Fruit fly (Drosophila melanogaster) whole organism, embryonic: ENCODE data around the gene CG32642.

Experiments
- Abd-B ChIP-seq: fragments of 200-800 bp; sonication (Bioruptor generic); optimal IDR thresholded peaks from 2 replicates; lab custom pipeline; 2018; ENCODE audit warnings: missing biosample characterization, mild to moderate bottlenecking, missing genetic modification characterization, moderate library complexity
- Atf6 ChIP-seq: fragments of 200-800 bp; sonication (Bioruptor generic); IDR thresholded peaks from 2 replicates; pipeline ENCODE4 v1.3.6; 2022; ENCODE audit warnings: missing biosample characterization, missing genetic modification characterization
- Bgb ChIP-seq: fragments of 200-800 bp; sonication (Bioruptor generic); IDR thresholded peaks from 2 replicates; pipeline ENCODE4 v1.3.6; 2022; ENCODE audit warnings: missing biosample characterization, missing genetic modification characterization; ENCODE audit not compliant: partially characterized antibody
- CG10543 ChIP-seq: fragments of 200-800 bp; sonication (Bioruptor generic); optimal IDR thresholded peaks from 3 replicates; lab custom pipeline; 2017; ENCODE audit warnings: missing biosample characterization, mild to moderate bottlenecking, missing genetic modification characterization, moderate library complexity
- CG11093 ChIP-seq: fragments of 200-800 bp; sonication (Bioruptor generic); IDR thresholded peaks from 3 replicates; pipeline ENCODE4 v1.3.6; 2022; ENCODE audit warnings: missing biosample characterization, missing genetic modification characterization
- CG11247 ChIP-seq: fragments of 200-800 bp; sonication (Bioruptor generic); IDR thresholded peaks from 2 replicates; pipeline ENCODE4 v1.3.6; 2022; ENCODE audit warnings: missing biosample characterization, missing genetic modification characterization
- CG12219 ChIP-seq: fragments of 200-800 bp; sonication (Bioruptor generic); optimal IDR thresholded peaks from 3 replicates; lab custom pipeline; 2018; ENCODE audit warnings: missing biosample characterization, mild to moderate bottlenecking, missing genetic modification characterization
- CG1233 ChIP-seq: fragments of 200-800 bp; sonication (Bioruptor generic); optimal IDR thresholded peaks from 4 replicates; lab custom pipeline; 2018; ENCODE audit warnings: missing biosample characterization, mild to moderate bottlenecking, missing genetic modification characterization
- CG12391 ChIP-seq: fragments of 200-800 bp; sonication (Bioruptor generic); optimal IDR thresholded peaks from 3 replicates; lab custom pipeline; 2018; ENCODE audit warnings: missing biosample characterization, mild to moderate bottlenecking, missing genetic modification characterization, moderate library complexity
- CG18011 ChIP-seq: fragments of 200-800 bp; sonication (Bioruptor generic); optimal IDR thresholded peaks from 2 replicates; lab custom pipeline; 2017; ENCODE audit warnings: missing biosample characterization, missing genetic modification characterization, mild to moderate bottlenecking, moderate library complexity, missing genotype
- CG2129 ChIP-seq: fragments of 200-800 bp; sonication (Bioruptor generic); IDR thresholded peaks from 2 replicates; pipeline ENCODE4 v1.3.6; 2022; ENCODE audit warnings: missing biosample characterization, missing genetic modification characterization; ENCODE audit not compliant: partially characterized antibody
- CG30431 ChIP-seq: fragments of 200-800 bp; sonication (Bioruptor generic); optimal IDR thresholded peaks from 2 replicates; lab custom pipeline; 2017; ENCODE audit warnings: missing biosample characterization, missing genetic modification characterization
- CG31388 ChIP-seq: fragments of 200-800 bp; sonication (Bioruptor generic); optimal IDR thresholded peaks from 2 replicates; lab custom pipeline; 2016; ENCODE audit warnings: missing biosample characterization, missing genetic modification characterization
- CG3847 ChIP-seq: fragments of 200-800 bp; sonication (Bioruptor generic); IDR thresholded peaks from 2 replicates; pipeline ENCODE4 v1.3.6; 2022; ENCODE audit warnings: missing biosample characterization, missing genetic modification characterization
- CG4404 ChIP-seq: fragments of 200-800 bp; sonication (Bioruptor generic); IDR thresholded peaks from 2 replicates; pipeline ENCODE4 v1.3.6; 2022; ENCODE audit warnings: missing biosample characterization, missing genetic modification characterization
- CG4707 ChIP-seq: fragments of 200-800 bp; sonication (Bioruptor generic); optimal IDR thresholded peaks from 2 replicates; lab custom pipeline; 2018; ENCODE audit warnings: missing biosample characterization, mild to moderate bottlenecking, missing genetic modification characterization, moderate library complexity
- CG6683 ChIP-seq: fragments of 200-800 bp; sonication (Bioruptor generic); optimal IDR thresholded peaks from 2 replicates; lab custom pipeline; 2017; ENCODE audit warnings: missing biosample characterization, mild to moderate bottlenecking, missing genetic modification characterization, missing genetic modification reagents
- CG6854 ChIP-seq: fragments of 200-800 bp; sonication (Bioruptor generic); optimal IDR thresholded peaks from 3 replicates; lab custom pipeline; 2017; ENCODE audit warnings: missing biosample characterization, mild to moderate bottlenecking, missing genetic modification characterization
- CG7745 ChIP-seq: fragments of 200-800 bp; sonication (Bioruptor generic); optimal IDR thresholded peaks from 2 replicates; lab custom pipeline; 2018; ENCODE audit warnings: missing biosample characterization, mild to moderate bottlenecking, missing genetic modification characterization, moderate library complexity
- CG8290 ChIP-seq, 3 experiments: fragments of 200-800 bp; sonication (Bioruptor generic); optimal IDR thresholded peaks; 2 replicates each; lab custom pipeline; 2016 to 2019; ENCODE audit warnings: missing biosample characterization in 3 of 3, missing genetic modification characterization in 3 of 3, mild to moderate bottlenecking in 2 of 3, moderate library complexity in 1 of 3
- CG8388 ChIP-seq: fragments of 200-800 bp; sonication (Bioruptor generic); optimal IDR thresholded peaks from 2 replicates; lab custom pipeline; 2019; ENCODE audit warnings: missing biosample characterization, mild to moderate bottlenecking, missing genetic modification characterization, moderate library complexity
- CG8944 ChIP-seq: fragments of 200-800 bp; sonication (Bioruptor generic); optimal IDR thresholded peaks from 3 replicates; lab custom pipeline; 2016; ENCODE audit warnings: missing biosample characterization, missing genetic modification characterization
- CG9437 ChIP-seq: fragments of 200-800 bp; sonication (Bioruptor generic); optimal IDR thresholded peaks from 2 replicates; lab custom pipeline; 2018; ENCODE audit warnings: missing biosample characterization, mild to moderate bottlenecking, missing genetic modification characterization
- CG9727 ChIP-seq: fragments of 200-800 bp; sonication (Bioruptor generic); optimal IDR thresholded peaks from 3 replicates; lab custom pipeline; 2017; ENCODE audit warnings: missing biosample characterization, mild to moderate bottlenecking, missing genetic modification characterization
- CTCF ChIP-seq: fragments of 200-800 bp; sonication (Bioruptor generic); optimal IDR thresholded peaks from 2 replicates; lab custom pipeline; 2017; ENCODE audit warnings: missing biosample characterization, mild to moderate bottlenecking, missing genetic modification characterization, moderate library complexity
- D ChIP-seq, 2 experiments: fragments of 200-800 bp in 1 of 2; fragments of >200 bp in 1 of 2; sonication (Bioruptor generic) in 1 of 2; optimal IDR thresholded peaks; 2 replicates in 1 of 2; 3 replicates in 1 of 2; lab custom pipeline; 2017; ENCODE audit warnings: mild to moderate bottlenecking in 1 of 2, missing biosample characterization in 1 of 2, missing genetic modification characterization in 1 of 2, missing genetic modification reagents in 1 of 2
- Dbx ChIP-seq: fragments of 200-800 bp; sonication (Bioruptor generic); IDR thresholded peaks from 3 replicates; pipeline ENCODE4 v1.3.6; 2022; ENCODE audit warnings: missing biosample characterization, missing genetic modification characterization
- Deaf1 ChIP-seq: fragments of 200-800 bp; optimal IDR thresholded peaks from 3 replicates; lab custom pipeline; 2019; ENCODE audit warnings: missing biosample characterization, mild to moderate bottlenecking, missing genetic modification characterization, moderate library complexity
- Dek ChIP-seq: fragments of 200-800 bp; sonication (Bioruptor generic); optimal IDR thresholded peaks from 3 replicates; lab custom pipeline; 2019; ENCODE audit warnings: missing biosample characterization, mild to moderate bottlenecking, missing genetic modification characterization, moderate library complexity
- ERR ChIP-seq: fragments of 200-800 bp; sonication (Bioruptor generic); optimal IDR thresholded peaks from 2 replicates; lab custom pipeline; 2016; ENCODE audit warnings: missing biosample characterization, missing genetic modification characterization
- Elba2 ChIP-seq: fragments of 200-800 bp; sonication (Bioruptor generic); optimal IDR thresholded peaks from 3 replicates; lab custom pipeline; 2016; ENCODE audit warnings: missing biosample characterization, missing genetic modification characterization
- Ets65A ChIP-seq: fragments of 200-800 bp; sonication (Bioruptor generic); peaks from one replicate; lab custom pipeline; 2016; ENCODE audit warnings: missing biosample characterization, missing genetic modification characterization
- Mes4 ChIP-seq: fragments of 200-800 bp; sonication (Bioruptor generic); optimal IDR thresholded peaks from 2 replicates; lab custom pipeline; 2016; ENCODE audit warnings: missing biosample characterization, missing genetic modification characterization
- Mrtf ChIP-seq: fragments of 200-800 bp; sonication (Bioruptor generic); IDR thresholded peaks from 3 replicates; pipeline ENCODE4 v1.3.6; 2022; ENCODE audit warnings: missing biosample characterization, missing genetic modification characterization
- NC2α ChIP-seq: fragments of 200-800 bp; sonication (Bioruptor generic); optimal IDR thresholded peaks from 2 replicates; lab custom pipeline; 2016; ENCODE audit warnings: missing biosample characterization, missing genetic modification characterization
- NFAT ChIP-seq: fragments of 200-800 bp; sonication (Bioruptor generic); IDR thresholded peaks from 2 replicates; pipeline ENCODE4 v1.3.6; 2022; ENCODE audit warnings: missing biosample characterization, missing genetic modification characterization
- Nf-YA ChIP-seq: fragments of 200-800 bp; sonication (Bioruptor generic); IDR thresholded peaks from 2 replicates; pipeline ENCODE4 v1.3.6; 2022; ENCODE audit warnings: missing biosample characterization, missing genetic modification characterization
- Nf-YB ChIP-seq: fragments of 200-800 bp; sonication (Bioruptor generic); optimal IDR thresholded peaks from 3 replicates; lab custom pipeline; 2019; ENCODE audit warnings: missing biosample characterization, mild to moderate bottlenecking, missing genetic modification characterization, moderate library complexity
- Scr ChIP-seq: fragments of 200-800 bp; sonication (Bioruptor generic); IDR thresholded peaks from 2 replicates; pipeline ENCODE4 v1.3.6; 2022; ENCODE audit warnings: missing biosample characterization, missing genetic modification characterization; ENCODE audit not compliant: partially characterized antibody
- bowl ChIP-seq: fragments of 200-800 bp; sonication (Bioruptor generic); IDR thresholded peaks from 2 replicates; pipeline ENCODE4 v1.3.6; 2022; ENCODE audit warnings: missing biosample characterization, missing genetic modification characterization
- cg ChIP-seq: fragments of 200-800 bp; sonication (Bioruptor generic); optimal IDR thresholded peaks from 3 replicates; lab custom pipeline; 2019; ENCODE audit warnings: missing biosample characterization, mild to moderate bottlenecking, missing genetic modification characterization, moderate library complexity
- esg ChIP-seq: fragments of 200-800 bp; sonication (Bioruptor generic); conservative IDR thresholded peaks from 2 replicates; pipeline ENCODE4 v1.3.6; 2022; ENCODE audit warnings: missing biosample characterization, missing genetic modification characterization
- fd3F ChIP-seq: fragments of 200-800 bp; sonication (Bioruptor generic); optimal IDR thresholded peaks from 2 replicates; lab custom pipeline; 2018; ENCODE audit warnings: missing biosample characterization, mild to moderate bottlenecking, missing genetic modification characterization, moderate library complexity
- slbo ChIP-seq: fragments of 200-800 bp; sonication (Bioruptor generic); IDR thresholded peaks from 2 replicates; pipeline ENCODE4 v1.3.6; 2022; ENCODE audit warnings: missing biosample characterization, missing genetic modification characterization
- sug ChIP-seq: fragments of 200-800 bp; optimal IDR thresholded peaks from 2 replicates; lab custom pipeline; 2019; ENCODE audit warnings: missing biosample characterization, mild to moderate bottlenecking, missing genetic modification characterization, moderate library complexity
- unpg ChIP-seq: fragments of 200-800 bp; sonication (Bioruptor generic); optimal IDR thresholded peaks from 3 replicates; lab custom pipeline; 2018; ENCODE audit warnings: missing biosample characterization, mild to moderate bottlenecking, missing genetic modification characterization, moderate library complexity
- usp ChIP-seq: fragments of >200 bp; optimal IDR thresholded peaks from 2 replicates; lab custom pipeline; 2017; ENCODE audit warnings: missing biosample characterization, missing genetic modification characterization
- zfh2 ChIP-seq: fragments of 200-800 bp; sonication (Bioruptor generic); optimal IDR thresholded peaks from 2 replicates; lab custom pipeline; 2016; ENCODE audit warnings: missing biosample characterization, missing genetic modification characterization

CG32642 gene

dm6 chrX:12925426-12926256 is 33.4 kb upstream of the CG32642 start (continued):
- TF ChIP-seq usp (GFP tag; lab: Kevin White, UChicago) = no peak
- TF ChIP-seq Elba2 = no peak
- no peak for TF ChIP-seq CG4707
- TF ChIP-seq CG31388 (GFP tag; lab: Kevin White, UChicago) = no peak
- no peak for TF ChIP-seq Abd-B (GFP tag; lab: Kevin White, UChicago)
- TF ChIP-seq CG9727 (GFP tag; lab: Kevin White, UChicago) = peak; percentile 78
- TF ChIP-seq fd3F (GFP tag; lab: Kevin White, UChicago) = no peak
- no peak for TF ChIP-seq ERR (GFP tag; lab: Kevin White, UChicago)
- TF ChIP-seq CG4404 (GFP tag; lab: Robert Waterston, UW) = peak; percentile 76
- peak; percentile 50; the same call in 1 of the 2 replicates for TF ChIP-seq CG11247 (GFP tag; lab: Robert Waterston, UW)
- peak; percentile 24; the same call in 1 of the 2 replicates for TF ChIP-seq esg (GFP tag; lab: Robert Waterston, UW)
- TF ChIP-seq Atf6 (GFP tag; lab: Robert Waterston, UW) = peak; percentile 56
- TF ChIP-seq CG7745 = no peak
- TF ChIP-seq slbo = peak; percentile 70
- TF ChIP-seq Nf-YB (GFP tag; lab: Kevin White, UChicago) = peak; percentile 35
- peak; percentile 54; the same call in 1 of the 3 replicates for TF ChIP-seq Dbx (GFP tag; lab: Robert Waterston, UW)
- no peak for TF ChIP-seq Bgb
- peak; percentile 35 for TF ChIP-seq CG6854
- no peak for TF ChIP-seq NC2α (GFP tag; lab: Kevin White, UChicago)
- no peak for TF ChIP-seq CG10543 (GFP tag; lab: Kevin White, UChicago)
- TF ChIP-seq CG8290 (GFP tag; optimal IDR thresholded peaks at IDR 0.05; lab: Kevin White, UChicago) = peak; percentile 39
- TF ChIP-seq CG8290 (tag; optimal IDR thresholded peaks at IDR 0.05; lab: Kevin White, UChicago) = no peak
- TF ChIP-seq Ets65A (GFP tag; lab: Kevin White, UChicago) = peak; percentile 44
- TF ChIP-seq Nf-YA (GFP tag; lab: Robert Waterston, UW) = peak; percentile 62
- TF ChIP-seq sug (tag; lab: Kevin White, UChicago) = peak; percentile 48
- TF ChIP-seq CG8388 = peak; percentile 50
- peak; percentile 46; the same call in 1 of the 2 replicates for TF ChIP-seq CG3847 (GFP tag; lab: Robert Waterston, UW)
- peak; percentile 65; the same call in 2 of the 3 replicates for TF ChIP-seq CG11093 (GFP tag; lab: Robert Waterston, UW)
- TF ChIP-seq CG6683 (GFP tag; lab: Kevin White, UChicago) = peak; percentile 26
- peak; percentile 61 for TF ChIP-seq CG1233 (GFP tag; lab: Kevin White, UChicago)
- TF ChIP-seq cg (GFP tag; lab: Kevin White, UChicago) = peak; percentile 80
- no peak for TF ChIP-seq CG12219 (GFP tag; lab: Kevin White, UChicago)
- TF ChIP-seq CG18011 = no peak
- TF ChIP-seq unpg (GFP tag; lab: Kevin White, UChicago) = peak; percentile 22
- no peak for TF ChIP-seq CG2129 (GFP tag; lab: Robert Waterston, UW)
- TF ChIP-seq CG30431 (GFP tag; lab: Kevin White, UChicago) = no peak
- TF ChIP-seq NFAT (GFP tag; lab: Robert Waterston, UW) = no peak
- TF ChIP-seq Mrtf (GFP tag; lab: Robert Waterston, UW) = peak; percentile 19; the same call in 1 of the 3 replicates
- TF ChIP-seq Dek = peak; percentile 31
- TF ChIP-seq CG9437 = no peak
- TF ChIP-seq Deaf1 = peak; percentile 10
- TF ChIP-seq CG8944 = no peak
- TF ChIP-seq Scr (GFP tag; lab: Robert Waterston, UW) = no peak
- no peak for TF ChIP-seq bowl (GFP tag; lab: Robert Waterston, UW)
- no peak for TF ChIP-seq zfh2 (GFP tag; lab: Kevin White, UChicago)
- TF ChIP-seq D (optimal IDR thresholded peaks at IDR 0.05; lab: Kevin White, UChicago) = no peak
- TF ChIP-seq D (GFP tag; optimal IDR thresholded peaks at IDR 0.05; lab: Kevin White, UChicago) = peak; percentile 71
- no peak for TF ChIP-seq CTCF
- no peak for TF ChIP-seq Mes4 (GFP tag; lab: Kevin White, UChicago)
- peak; percentile 69 for TF ChIP-seq CG12391 (tag; lab: Kevin White, UChicago)
